Worm (Caenorhabditis elegans): ENCODE measurements around the gene srx-97.

Gene srx-97

ce11 chrII:3709255-3709654 lies 40.0 kb upstream of the srx-97 start, which contains the start of gene srx-110:
Gene srx-110 (plus strand): TSS chrII:3709555.
- no peak for TF ChIP-seq C34B4.2 (tag; optimal IDR thresholded peaks at IDR 0.05)

- no peak for TF ChIP-seq efl-1 (optimal IDR thresholded peaks at IDR 0.05)
- peak in 1 of 2 experiments; percentile 54 for TF ChIP-seq efl-1 (GFP tag; optimal IDR thresholded peaks at IDR 0.05 in 1 of 2)
- no peak for TF ChIP-seq egl-13 (tag; optimal IDR thresholded peaks at IDR 0.05)
Measured at ce11 chrII:3705320-3705719, 36.1 kb upstream of the srx-97 start, which contains the start of gene srx-108. Gene srx-108 (plus strand): TSS chrII:3705620.

- TF ChIP-seq fkh-4 (tag; optimal IDR thresholded peaks at IDR 0.05; ENCODE audit: borderline replicate concordance), result no peak
- TF ChIP-seq nhr-237 (tag; optimal IDR thresholded peaks at IDR 0.05), result no peak
- no peak for TF ChIP-seq lin-15B (tag; optimal IDR thresholded peaks at IDR 0.05)
- TF ChIP-seq lir-3 (tag; optimal IDR thresholded peaks at IDR 0.05; ENCODE audit: poor library complexity), result no peak
- no peak for TF ChIP-seq Y116A8C.19 (tag; optimal IDR thresholded peaks at IDR 0.05; ENCODE audit: borderline replicate concordance)
- no peak for TF ChIP-seq fkh-8 (tag; optimal IDR thresholded peaks at IDR 0.05)
Measured at ce11 chrII:3701305-3701704, 32.1 kb upstream of the srx-97 start, which contains the start of gene srx-105. Gene srx-105 (minus strand): TSS chrII:3701405.

- TF ChIP-seq F16B12.6 (tag; optimal IDR thresholded peaks at IDR 0.05), result no peak
- TF ChIP-seq ces-1 (GFP tag; optimal IDR thresholded peaks at IDR 0.05), result no peak
- TF ChIP-seq egl-27 (tag; optimal IDR thresholded peaks at IDR 0.05), result no peak
- no peak for TF ChIP-seq isw-1 (GFP tag; IDR thresholded peaks at IDR 0.05)
- TF ChIP-seq vab-15 (tag; optimal IDR thresholded peaks at IDR 0.05), result no peak
- no peak for TF ChIP-seq ceh-63 (GFP tag; optimal IDR thresholded peaks at IDR 0.05)
- no peak for TF ChIP-seq lin-15B (tag; optimal IDR thresholded peaks at IDR 0.05)
- TF ChIP-seq efl-1 (optimal IDR thresholded peaks at IDR 0.05), result no peak
- TF ChIP-seq efl-1 (GFP tag; optimal IDR thresholded peaks at IDR 0.05 in 1 of 2), result no peak
- no peak for TF ChIP-seq nhr-11 (tag; optimal IDR thresholded peaks at IDR 0.05)
- TF ChIP-seq fkh-10 (GFP tag; optimal IDR thresholded peaks at IDR 0.05), result no peak
- no peak for TF ChIP-seq egl-13 (tag; optimal IDR thresholded peaks at IDR 0.05)
- TF ChIP-seq ceh-82 (tag; optimal IDR thresholded peaks at IDR 0.05), result no peak
- no peak for TF ChIP-seq C34B4.2 (tag; optimal IDR thresholded peaks at IDR 0.05)
Measured at ce11 chrII:3699591-3699990, 30.4 kb upstream of the srx-97 start, which contains the start of gene srx-104. Gene srx-104 (minus strand): TSS chrII:3699691.

ce11 chrII:3694664-3695063 lies 25.4 kb upstream of the srx-97 start, which contains the start of gene srx-102:
Gene srx-102 (minus strand): TSS chrII:3694764.
- TF ChIP-seq skn-1 (tag; optimal IDR thresholded peaks at IDR 0.05), result no peak
- no peak for TF ChIP-seq lin-13 (GFP tag; optimal IDR thresholded peaks at IDR 0.05)
- TF ChIP-seq lin-14 (GFP tag; optimal IDR thresholded peaks at IDR 0.05), result no peak
- TF ChIP-seq xbp-1 (tag; optimal IDR thresholded peaks at IDR 0.05), result no peak
- no peak for TF ChIP-seq blmp-1 (tag; optimal IDR thresholded peaks at IDR 0.05)
- no peak for TF ChIP-seq snu-23 (GFP tag; optimal IDR thresholded peaks at IDR 0.05)
- TF ChIP-seq ama-1 (optimal IDR thresholded peaks at IDR 0.05), result no peak
- TF ChIP-seq C34B4.2 (tag; optimal IDR thresholded peaks at IDR 0.05), result no peak
- TF ChIP-seq pax-3 (tag; optimal IDR thresholded peaks at IDR 0.05), result no peak
- TF ChIP-seq nhr-28 (tag; optimal IDR thresholded peaks at IDR 0.05), result no peak
- no peak for TF ChIP-seq unc-86 (tag; optimal IDR thresholded peaks at IDR 0.05)
- no peak for TF ChIP-seq dsc-1 (tag; optimal IDR thresholded peaks at IDR 0.05)
- no peak for TF ChIP-seq fkh-8 (tag; optimal IDR thresholded peaks at IDR 0.05)
- no peak for TF ChIP-seq mdl-1 (tag; optimal IDR thresholded peaks at IDR 0.05)

- TF ChIP-seq irx-1 (tag; optimal IDR thresholded peaks at IDR 0.05), result no peak
- no peak for TF ChIP-seq sup-37 (GFP tag; optimal IDR thresholded peaks at IDR 0.05)
- TF ChIP-seq nhr-12 (tag; optimal IDR thresholded peaks at IDR 0.05), result no peak
- TF ChIP-seq unc-62 (GFP tag; optimal IDR thresholded peaks at IDR 0.05), result no peak
- no peak for TF ChIP-seq ceh-88 (GFP tag; IDR thresholded peaks at IDR 0.05)
- no peak for TF ChIP-seq nhr-77 (tag; optimal IDR thresholded peaks at IDR 0.05)
- TF ChIP-seq swsn-7 (tag; optimal IDR thresholded peaks at IDR 0.05), result no peak
Measured at ce11 chrII:3690646-3691045, 21.4 kb upstream of the srx-97 start, which contains the start of gene srx-101. Gene srx-101 (minus strand): TSS chrII:3690746.
